Worm (Caenorhabditis elegans) whole organism, L2 larva: ENCODE results near the gene oac-29.
A peak's percentile ranks its signal among the peaks of the same experiment; 100 is the strongest.

Experiments
- R02D3.7 ChIP-seq: fragments of 150-350 bp; optimal IDR thresholded peaks from 2 replicates; lab custom pipeline; 2014; ENCODE audit warnings: missing biosample characterization, missing genetic modification characterization
- blmp-1 ChIP-seq: sonication (generic microtip); optimal IDR thresholded peaks from 2 replicates; lab custom pipeline; 2017; ENCODE audit warnings: missing genetic modification characterization, mild to moderate bottlenecking, missing compliant biosample characterization, antibody characterized with exemption, moderate library complexity; ENCODE audit not compliant: insufficient read depth
- ceh-82 ChIP-seq: fragments of 150-350 bp; optimal IDR thresholded peaks from 2 replicates; lab custom pipeline; 2014; ENCODE audit warnings: missing biosample characterization, missing genetic modification characterization
- elt-3 ChIP-seq: sonication (generic microtip); optimal IDR thresholded peaks from 2 replicates; lab custom pipeline; 2017; ENCODE audit warnings: missing biosample characterization, missing genetic modification characterization
- lsy-2 ChIP-seq, 2 experiments: fragments of 150-350 bp in 1 of 2; sonication (generic microtip) in 1 of 2; optimal IDR thresholded peaks; 2 replicates each; lab custom pipeline; 2014 to 2017; ENCODE audit warnings: missing biosample characterization in 2 of 2, missing genetic modification characterization in 2 of 2
- nhr-6 ChIP-seq: fragments of 150-350 bp; optimal IDR thresholded peaks from 2 replicates; lab custom pipeline; 2014; ENCODE audit warnings: missing biosample characterization, missing genetic modification characterization
- skn-1 ChIP-seq: sonication (generic microtip); optimal IDR thresholded peaks from 2 replicates; lab custom pipeline; 2017; ENCODE audit warnings: missing biosample characterization, missing genetic modification characterization
- unc-62 ChIP-seq: fragments of 150-350 bp; optimal IDR thresholded peaks from 2 replicates; lab custom pipeline; 2014; ENCODE audit warnings: missing biosample characterization, missing genetic modification reagents, missing genetic modification characterization

ce11 chrV:8653080-8653821 is 17.8 kb upstream of the oac-29 start:
- no peak for TF ChIP-seq skn-1 (tag; lab: Kevin White, UChicago)
- peak; percentile 5 for TF ChIP-seq nhr-6 (tag; lab: Kevin White, UChicago)
- TF ChIP-seq elt-3 = no peak
- no peak for TF ChIP-seq R02D3.7
- TF ChIP-seq unc-62 (GFP tag; lab: Kevin White, UChicago) = peak; percentile 25
- no peak for TF ChIP-seq lsy-2 (tag; optimal IDR thresholded peaks at IDR 0.05; lab: Kevin White, UChicago)
- peak; percentile 70 for TF ChIP-seq blmp-1 (tag; lab: Kevin White, UChicago)
- TF ChIP-seq ceh-82 (tag; lab: Kevin White, UChicago) = no peak
